Fruit fly (Drosophila melanogaster) whole organism, embryonic: Measurements from ENCODE around the gene CG13239.

ENCODE experiments used
- Bdp1 ChIP-seq: fragments of 200-800 bp; sonication (Bioruptor generic); optimal IDR thresholded peaks from 3 replicates; lab custom pipeline; 2016; ENCODE audit warnings: missing biosample characterization, missing genetic modification characterization
- Bgb ChIP-seq: fragments of 200-800 bp; sonication (Bioruptor generic); IDR thresholded peaks from 2 replicates; pipeline ENCODE4 v1.3.6; 2022; ENCODE audit warnings: missing biosample characterization, missing genetic modification characterization; ENCODE audit not compliant: partially characterized antibody
- CG11560 ChIP-seq: fragments of 200-800 bp; sonication (Bioruptor generic); IDR thresholded peaks from 3 replicates; pipeline ENCODE4 v1.3.6; 2022; ENCODE audit warnings: missing biosample characterization, missing genetic modification characterization
- CG12391 ChIP-seq: fragments of 200-800 bp; sonication (Bioruptor generic); optimal IDR thresholded peaks from 3 replicates; lab custom pipeline; 2018; ENCODE audit warnings: missing biosample characterization, mild to moderate bottlenecking, missing genetic modification characterization, moderate library complexity
- CG17359 ChIP-seq: fragments of 200-800 bp; sonication (Bioruptor generic); optimal IDR thresholded peaks from 3 replicates; lab custom pipeline; 2018; ENCODE audit warnings: missing biosample characterization, mild to moderate bottlenecking, missing genetic modification characterization, moderate library complexity
- CG18262 ChIP-seq: fragments of 200-800 bp; optimal IDR thresholded peaks from 3 replicates; lab custom pipeline; 2019; ENCODE audit warnings: missing biosample characterization, mild to moderate bottlenecking, missing genetic modification characterization, moderate library complexity
- CG2120 ChIP-seq: fragments of 200-800 bp; sonication (Bioruptor generic); optimal IDR thresholded peaks from 3 replicates; lab custom pipeline; 2016; ENCODE audit warnings: missing biosample characterization, missing genetic modification characterization
- CG2199 ChIP-seq: fragments of 200-800 bp; sonication (Bioruptor generic); IDR thresholded peaks from 3 replicates; pipeline ENCODE4 v1.3.6; 2022; ENCODE audit warnings: missing biosample characterization, missing genetic modification characterization
- CG33213 ChIP-seq: fragments of 200-800 bp; sonication (Bioruptor generic); optimal IDR thresholded peaks from 3 replicates; lab custom pipeline; 2016; ENCODE audit warnings: missing biosample characterization, missing genetic modification characterization
- CG42726 ChIP-seq: fragments of 200-800 bp; sonication (Bioruptor generic); IDR thresholded peaks from 2 replicates; pipeline ENCODE4 v1.3.6; 2022; ENCODE audit warnings: missing biosample characterization, missing genetic modification characterization; ENCODE audit not compliant: partially characterized antibody
- CG4404 ChIP-seq: fragments of 200-800 bp; sonication (Bioruptor generic); IDR thresholded peaks from 2 replicates; pipeline ENCODE4 v1.3.6; 2022; ENCODE audit warnings: missing biosample characterization, missing genetic modification characterization
- CG4424 ChIP-seq: fragments of 200-800 bp; sonication (Bioruptor generic); optimal IDR thresholded peaks from 3 replicates; lab custom pipeline; 2016; ENCODE audit warnings: missing biosample characterization, missing genetic modification characterization
- CG4730 ChIP-seq: fragments of 200-800 bp; sonication (Bioruptor generic); IDR thresholded peaks from 2 replicates; pipeline ENCODE4 v1.3.6; 2022; ENCODE audit warnings: missing biosample characterization, missing genetic modification characterization
- CG6654 ChIP-seq: fragments of 200-800 bp; sonication (Bioruptor generic); optimal IDR thresholded peaks from 2 replicates; lab custom pipeline; 2017; ENCODE audit warnings: missing biosample characterization, mild to moderate bottlenecking, missing genetic modification characterization
- CG7839 ChIP-seq: fragments of 200-800 bp; sonication (Bioruptor generic); optimal IDR thresholded peaks from 3 replicates; lab custom pipeline; 2018; ENCODE audit warnings: missing biosample characterization, mild to moderate bottlenecking, missing genetic modification characterization, moderate library complexity
- CG8478 ChIP-seq: fragments of >200 bp; optimal IDR thresholded peaks from 2 replicates; lab custom pipeline; 2018
- CG9817 ChIP-seq: fragments of 200-800 bp; sonication (Bioruptor generic); optimal IDR thresholded peaks from 2 replicates; lab custom pipeline; 2018; ENCODE audit warnings: missing biosample characterization, mild to moderate bottlenecking, missing genetic modification characterization, moderate library complexity
- CG9932 ChIP-seq: fragments of 200-800 bp; sonication (Bioruptor generic); IDR thresholded peaks from 2 replicates; pipeline ENCODE4 v1.3.6; 2022; ENCODE audit warnings: missing biosample characterization, missing genetic modification characterization
- Dbx ChIP-seq: fragments of 200-800 bp; sonication (Bioruptor generic); IDR thresholded peaks from 3 replicates; pipeline ENCODE4 v1.3.6; 2022; ENCODE audit warnings: missing biosample characterization, missing genetic modification characterization
- Dek ChIP-seq: fragments of 200-800 bp; sonication (Bioruptor generic); optimal IDR thresholded peaks from 3 replicates; lab custom pipeline; 2019; ENCODE audit warnings: missing biosample characterization, mild to moderate bottlenecking, missing genetic modification characterization, moderate library complexity
- Dfd ChIP-seq, 2 experiments: fragments of >200 bp; optimal IDR thresholded peaks; 2 replicates each; lab custom pipeline; 2017; ENCODE audit warnings: missing biosample characterization in 2 of 2, missing genetic modification characterization in 2 of 2
- Fer1 ChIP-seq: fragments of 200-800 bp; sonication (Bioruptor generic); optimal IDR thresholded peaks from 2 replicates; lab custom pipeline; 2017; ENCODE audit warnings: missing biosample characterization, mild to moderate bottlenecking, missing genetic modification characterization
- HLH3B ChIP-seq: fragments of 200-800 bp; sonication (Bioruptor generic); IDR thresholded peaks from 2 replicates; pipeline ENCODE4 v1.3.6; 2022; ENCODE audit warnings: missing biosample characterization, missing genetic modification characterization
- Hr51 ChIP-seq, 2 experiments: fragments of 200-800 bp; sonication (Bioruptor generic); optimal IDR thresholded peaks; 2 replicates in 1 of 2; 3 replicates in 1 of 2; lab custom pipeline; 2016 to 2018; ENCODE audit warnings: missing biosample characterization in 2 of 2, missing genetic modification characterization in 2 of 2, mild to moderate bottlenecking in 1 of 2, moderate library complexity in 1 of 2
- Kr ChIP-seq: fragments of 200-800 bp; sonication (Bioruptor generic); optimal IDR thresholded peaks from 2 replicates; lab custom pipeline; 2017; ENCODE audit warnings: missing biosample characterization, mild to moderate bottlenecking, missing genetic modification characterization
- Lim3 ChIP-seq: fragments of 200-800 bp; sonication (Bioruptor generic); IDR thresholded peaks from 2 replicates; pipeline ENCODE4 v1.3.6; 2022; ENCODE audit warnings: missing biosample characterization, missing genetic modification characterization
- Meics ChIP-seq: fragments of 200-800 bp; sonication (Bioruptor generic); optimal IDR thresholded peaks from 2 replicates; lab custom pipeline; 2017; ENCODE audit warnings: missing biosample characterization, mild to moderate bottlenecking, missing genetic modification characterization
- Rx ChIP-seq: fragments of 200-800 bp; sonication (Bioruptor generic); IDR thresholded peaks from 2 replicates; pipeline ENCODE4 v1.3.6; 2022; ENCODE audit warnings: missing biosample characterization, missing genetic modification characterization
- Sin3A ChIP-seq: fragments of >200 bp; optimal IDR thresholded peaks from 2 replicates; lab custom pipeline; 2018
- Sry-β ChIP-seq: fragments of 200-800 bp; sonication (Bioruptor generic); optimal IDR thresholded peaks from 2 replicates; lab custom pipeline; 2018; ENCODE audit warnings: missing biosample characterization, mild to moderate bottlenecking, missing genetic modification characterization, moderate library complexity
- Ssrp ChIP-seq: fragments of 200-800 bp; sonication (Bioruptor generic); optimal IDR thresholded peaks from 2 replicates; lab custom pipeline; 2018; ENCODE audit warnings: missing biosample characterization, mild to moderate bottlenecking, missing genetic modification characterization, moderate library complexity
- YL-1 ChIP-seq: fragments of 200-800 bp; sonication (Bioruptor generic); optimal IDR thresholded peaks from 3 replicates; lab custom pipeline; 2017; ENCODE audit warnings: missing biosample characterization, mild to moderate bottlenecking, missing genetic modification characterization
- ab ChIP-seq: fragments of 200-800 bp; sonication (Bioruptor generic); optimal IDR thresholded peaks from 2 replicates; lab custom pipeline; 2016; ENCODE audit warnings: missing biosample characterization, missing genetic modification characterization
- ato ChIP-seq: fragments of 200-800 bp; sonication (Bioruptor generic); IDR thresholded peaks from 2 replicates; pipeline ENCODE4 v1.3.6; 2022; ENCODE audit warnings: missing biosample characterization, missing genetic modification characterization; ENCODE audit not compliant: partially characterized antibody
- bab2 ChIP-seq: fragments of 200-800 bp; sonication (Bioruptor generic); optimal IDR thresholded peaks from 2 replicates; lab custom pipeline; 2016; ENCODE audit warnings: missing biosample characterization, missing genetic modification characterization
- ci ChIP-seq: fragments of 200-800 bp; sonication (Bioruptor generic); IDR thresholded peaks from 3 replicates; pipeline ENCODE4 v1.3.6; 2022; ENCODE audit warnings: missing biosample characterization, missing genetic modification characterization
- emc ChIP-seq: fragments of 200-800 bp; sonication (Bioruptor generic); optimal IDR thresholded peaks from 2 replicates; lab custom pipeline; 2016; ENCODE audit warnings: missing biosample characterization, missing genetic modification characterization
- ewg ChIP-seq: fragments of 200-800 bp; sonication (Bioruptor generic); optimal IDR thresholded peaks from 3 replicates; lab custom pipeline; 2017; ENCODE audit warnings: mild to moderate bottlenecking, missing biosample characterization, missing genetic modification reagents, missing genetic modification characterization
- lbe ChIP-seq: fragments of 200-800 bp; sonication (Bioruptor generic); optimal IDR thresholded peaks from 2 replicates; lab custom pipeline; 2016; ENCODE audit warnings: missing biosample characterization, mild to moderate bottlenecking, missing genetic modification characterization
- p53 ChIP-seq: fragments of 200-800 bp; sonication (Bioruptor generic); optimal IDR thresholded peaks from 2 replicates; lab custom pipeline; 2016; ENCODE audit warnings: missing biosample characterization, missing genetic modification characterization
- rib ChIP-seq: fragments of 200-800 bp; sonication (Bioruptor generic); IDR thresholded peaks from 2 replicates; pipeline ENCODE4 v1.3.6; 2022; ENCODE audit warnings: missing biosample characterization, missing genetic modification characterization
- sima ChIP-seq: fragments of 200-800 bp; sonication (Bioruptor generic); optimal IDR thresholded peaks from 2 replicates; lab custom pipeline; 2016; ENCODE audit warnings: missing biosample characterization, missing genetic modification characterization
- so ChIP-seq: fragments of 200-800 bp; sonication (Bioruptor generic); IDR thresholded peaks from 3 replicates; pipeline ENCODE4 v1.3.6; 2022; ENCODE audit warnings: missing biosample characterization, missing genetic modification characterization
- sqz ChIP-seq: fragments of 200-800 bp; sonication (Bioruptor generic); optimal IDR thresholded peaks from 3 replicates; lab custom pipeline; 2018; ENCODE audit warnings: missing biosample characterization, mild to moderate bottlenecking, missing genetic modification characterization
- tap ChIP-seq: fragments of 200-800 bp; optimal IDR thresholded peaks from 3 replicates; lab custom pipeline; 2019; ENCODE audit warnings: missing biosample characterization, mild to moderate bottlenecking, missing genetic modification characterization, moderate library complexity
- usp ChIP-seq: fragments of >200 bp; optimal IDR thresholded peaks from 2 replicates; lab custom pipeline; 2017; ENCODE audit warnings: missing biosample characterization, missing genetic modification characterization

Gene CG13239

DNA sequence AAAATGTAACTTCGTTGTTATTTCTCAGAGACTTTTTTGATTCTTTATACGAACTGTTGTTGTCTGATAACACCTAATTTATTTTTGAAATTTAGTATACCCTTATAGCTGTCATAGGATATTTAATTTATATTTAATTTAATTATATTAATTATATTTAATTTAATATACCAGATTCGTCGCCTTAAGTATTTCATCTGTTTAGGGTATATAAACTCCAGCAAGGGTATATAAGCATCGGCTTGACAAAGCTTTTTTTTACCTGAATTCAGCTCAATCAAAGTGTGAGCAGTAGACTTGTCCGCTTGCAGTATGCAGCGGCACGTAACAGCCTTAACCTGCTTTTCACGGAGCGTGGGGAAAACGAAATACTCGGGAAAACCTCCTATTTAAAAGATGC lies 23.1 kb downstream of the CG13239 start (continued):
- no peak for TF ChIP-seq so (GFP tag; lab: Robert Waterston, UW)
- TF ChIP-seq Bdp1 (GFP tag; lab: Kevin White, UChicago), result no peak
- TF ChIP-seq CG7839 (tag; lab: Kevin White, UChicago), result peak; percentile 29
- no peak for TF ChIP-seq lbe (GFP tag; lab: Kevin White, UChicago)
- TF ChIP-seq CG18262 (tag; lab: Kevin White, UChicago), result peak; percentile 45
- TF ChIP-seq p53 (GFP tag; lab: Kevin White, UChicago), result no peak
- no peak for TF ChIP-seq CG33213 (GFP tag; lab: Kevin White, UChicago)
- TF ChIP-seq CG17359 (tag; lab: Kevin White, UChicago), result peak; percentile 5
- no peak for TF ChIP-seq Meics (GFP tag; lab: Kevin White, UChicago)
- TF ChIP-seq CG42726, result no peak
- TF ChIP-seq CG11560, result no peak
- no peak for TF ChIP-seq CG4424
- no peak for TF ChIP-seq HLH3B (GFP tag; lab: Robert Waterston, UW)
- peak in 1 of 2 experiments; percentile 26 for TF ChIP-seq Hr51 (GFP tag; optimal IDR thresholded peaks at IDR 0.05; lab: Kevin White, UChicago)
- no peak for TF ChIP-seq sqz
- no peak for TF ChIP-seq sima (GFP tag; lab: Kevin White, UChicago)
- TF ChIP-seq Sin3A (lab: Kevin White, UChicago), result no peak
- no peak for TF ChIP-seq Fer1
- TF ChIP-seq CG9817 (tag; lab: Kevin White, UChicago), result no peak
- TF ChIP-seq ab (GFP tag; lab: Kevin White, UChicago), result no peak
- TF ChIP-seq Rx (GFP tag; lab: Robert Waterston, UW), result no peak
- no peak for TF ChIP-seq Sry-β
- TF ChIP-seq CG4730 (GFP tag; lab: Robert Waterston, UW), result no peak
- TF ChIP-seq ci (GFP tag; lab: Robert Waterston, UW), result no peak
- TF ChIP-seq CG12391, result peak; percentile 5
- TF ChIP-seq CG8478 (lab: Kevin White, UChicago), result no peak
- TF ChIP-seq Kr (GFP tag; lab: Kevin White, UChicago), result no peak
- TF ChIP-seq CG6654 (GFP tag; lab: Kevin White, UChicago), result no peak
- no peak for TF ChIP-seq YL-1
- no peak for TF ChIP-seq Bgb (GFP tag; lab: Robert Waterston, UW)
- no peak for TF ChIP-seq Dfd (GFP tag; optimal IDR thresholded peaks at IDR 0.05; lab: Kevin White, UChicago)
- TF ChIP-seq usp (GFP tag; lab: Kevin White, UChicago), result no peak
- no peak for TF ChIP-seq CG9932
- TF ChIP-seq bab2 (GFP tag; lab: Kevin White, UChicago), result no peak
- TF ChIP-seq emc (GFP tag; lab: Kevin White, UChicago), result no peak
- TF ChIP-seq Ssrp (tag; lab: Kevin White, UChicago), result peak; percentile 5
- TF ChIP-seq ato (GFP tag; lab: Robert Waterston, UW), result no peak
- no peak for TF ChIP-seq ewg
- TF ChIP-seq Dbx (GFP tag; lab: Robert Waterston, UW), result no peak
- no peak for TF ChIP-seq Dek
- 0 out of 3 replicates have a peak, but pooled peaks have one; percentile 10 for TF ChIP-seq CG2199 (GFP tag; lab: Robert Waterston, UW)
- no peak for TF ChIP-seq CG4404 (GFP tag; lab: Robert Waterston, UW)
- peak; percentile 38 for TF ChIP-seq tap (tag; lab: Kevin White, UChicago)
- TF ChIP-seq CG2120 (GFP tag; lab: Kevin White, UChicago), result no peak
- no peak for TF ChIP-seq Lim3
- no peak for TF ChIP-seq rib
